Fruit fly (Drosophila melanogaster) whole organism, embryonic: ENCODE results near the gene Zdhhc8.

Source experiments
- Atf3 ChIP-seq: fragments of 200-800 bp; sonication (Bioruptor generic); optimal IDR thresholded peaks from 3 replicates; lab custom pipeline; 2016; ENCODE audit warnings: missing biosample characterization, missing genetic modification characterization
- Awh ChIP-seq: fragments of 200-800 bp; sonication (Bioruptor generic); IDR thresholded peaks from 2 replicates; pipeline ENCODE4, ENCODE4 v1.3.6; 2022; ENCODE audit warnings: missing biosample characterization, missing genetic modification characterization
- B-H1 ChIP-seq: fragments of 200-800 bp; sonication (Bioruptor generic); IDR thresholded peaks from 3 replicates; pipeline ENCODE4 v1.3.6; 2022; ENCODE audit warnings: missing biosample characterization, missing genetic modification characterization
- CG10321 ChIP-seq: fragments of 200-800 bp; sonication (Bioruptor generic); IDR thresholded peaks from 2 replicates; pipeline ENCODE4 v1.3.6; 2022; ENCODE audit warnings: missing biosample characterization, missing genetic modification characterization
- CG10431 ChIP-seq: fragments of 200-800 bp; sonication (Bioruptor generic); optimal IDR thresholded peaks from 3 replicates; lab custom pipeline; 2018; ENCODE audit warnings: missing biosample characterization, mild to moderate bottlenecking, missing genetic modification characterization
- CG10543 ChIP-seq: fragments of 200-800 bp; sonication (Bioruptor generic); optimal IDR thresholded peaks from 3 replicates; lab custom pipeline; 2017; ENCODE audit warnings: missing biosample characterization, mild to moderate bottlenecking, missing genetic modification characterization, moderate library complexity
- CG12659 ChIP-seq: fragments of 200-800 bp; sonication (Bioruptor generic); optimal IDR thresholded peaks from 3 replicates; lab custom pipeline; 2017; ENCODE audit warnings: mild to moderate bottlenecking, missing biosample characterization, missing genetic modification reagents, missing genetic modification characterization
- CG13287 ChIP-seq: fragments of 200-800 bp; sonication (Bioruptor generic); IDR thresholded peaks from 2 replicates; pipeline ENCODE4 v1.3.6; 2022; ENCODE audit warnings: missing biosample characterization, missing genetic modification characterization; ENCODE audit not compliant: partially characterized antibody
- CG1529 ChIP-seq: fragments of 200-800 bp; sonication (Bioruptor generic); optimal IDR thresholded peaks from 3 replicates; lab custom pipeline; 2018; ENCODE audit warnings: missing biosample characterization, missing genetic modification characterization
- CG1647 ChIP-seq: fragments of 200-800 bp; sonication (Bioruptor generic); optimal IDR thresholded peaks from 3 replicates; lab custom pipeline; 2016; ENCODE audit warnings: missing biosample characterization, missing genetic modification characterization
- CG16815 ChIP-seq: fragments of 200-800 bp; sonication (Bioruptor generic); optimal IDR thresholded peaks from 3 replicates; lab custom pipeline; 2017; ENCODE audit warnings: missing biosample characterization, mild to moderate bottlenecking, missing genetic modification characterization
- CG32532 ChIP-seq: fragments of 200-800 bp; sonication (Bioruptor generic); IDR thresholded peaks from 2 replicates; pipeline ENCODE4 v1.3.6; 2022; ENCODE audit warnings: missing biosample characterization, missing genetic modification characterization
- CG34224 ChIP-seq: fragments of 200-800 bp; sonication (Bioruptor generic); IDR thresholded peaks from 3 replicates; pipeline ENCODE4 v1.3.6; 2022; ENCODE audit warnings: missing biosample characterization, missing genetic modification characterization; ENCODE audit not compliant: partially characterized antibody
- CG3838 ChIP-seq: fragments of 200-800 bp; sonication (Bioruptor generic); optimal IDR thresholded peaks from 3 replicates; lab custom pipeline; 2016; ENCODE audit warnings: missing biosample characterization, missing genetic modification characterization
- CG3995 ChIP-seq: fragments of 200-800 bp; sonication (Bioruptor generic); optimal IDR thresholded peaks from 3 replicates; lab custom pipeline; 2016; ENCODE audit warnings: missing biosample characterization, missing genetic modification characterization
- CG4854 ChIP-seq: fragments of 200-800 bp; sonication (Bioruptor generic); optimal IDR thresholded peaks from 2 replicates; lab custom pipeline; 2016; ENCODE audit warnings: missing biosample characterization, missing genetic modification characterization, inconsistent platforms
- CG5180 ChIP-seq: fragments of 200-800 bp; sonication (Bioruptor generic); optimal IDR thresholded peaks from 3 replicates; lab custom pipeline; 2017; ENCODE audit warnings: missing biosample characterization, missing genetic modification characterization, mild to moderate bottlenecking, moderate library complexity, missing genetic modification reagents
- CG6689 ChIP-seq: fragments of 200-800 bp; sonication (Bioruptor generic); IDR thresholded peaks from 2 replicates; pipeline ENCODE4 v1.3.6; 2022; ENCODE audit warnings: missing biosample characterization, missing genetic modification characterization
- CHES-1-like ChIP-seq: fragments of 200-800 bp; sonication (Bioruptor generic); optimal IDR thresholded peaks from 2 replicates; lab custom pipeline; 2016; ENCODE audit warnings: missing biosample characterization, missing genetic modification characterization
- CoRest ChIP-seq: fragments of 200-800 bp; sonication (Bioruptor generic); optimal IDR thresholded peaks from 3 replicates; lab custom pipeline; 2018; ENCODE audit warnings: missing biosample characterization, mild to moderate bottlenecking, missing genetic modification characterization, moderate library complexity
- D19B ChIP-seq: fragments of 200-800 bp; sonication (Bioruptor generic); optimal IDR thresholded peaks from 2 replicates; lab custom pipeline; 2017; ENCODE audit warnings: missing biosample characterization, mild to moderate bottlenecking, missing genetic modification characterization
- Deaf1 ChIP-seq: fragments of 200-800 bp; optimal IDR thresholded peaks from 3 replicates; lab custom pipeline; 2019; ENCODE audit warnings: missing biosample characterization, mild to moderate bottlenecking, missing genetic modification characterization, moderate library complexity
- Dp ChIP-seq: fragments of 200-800 bp; sonication (Bioruptor generic); optimal IDR thresholded peaks from 2 replicates; lab custom pipeline; 2018; ENCODE audit warnings: missing biosample characterization, mild to moderate bottlenecking, missing genetic modification characterization, moderate library complexity
- Eip74EF ChIP-seq, 2 experiments: fragments of 200-800 bp in 1 of 2; fragments of >200 bp in 1 of 2; sonication (Bioruptor generic) in 1 of 2; optimal IDR thresholded peaks; 2 replicates each; lab custom pipeline; 2017 to 2019; ENCODE audit warnings: missing biosample characterization in 2 of 2, missing genetic modification characterization in 2 of 2, mild to moderate bottlenecking in 1 of 2, moderate library complexity in 1 of 2
- Ets97D ChIP-seq: fragments of 200-800 bp; sonication (Bioruptor generic); optimal IDR thresholded peaks from 3 replicates; lab custom pipeline; 2016; ENCODE audit warnings: missing biosample characterization, missing genetic modification characterization
- Hmx ChIP-seq: fragments of 200-800 bp; sonication (Bioruptor generic); optimal IDR thresholded peaks from 2 replicates; lab custom pipeline; 2016; ENCODE audit warnings: missing biosample characterization, missing genetic modification characterization
- Jarid2 ChIP-seq: fragments of 200-800 bp; sonication (Bioruptor generic); optimal IDR thresholded peaks from 3 replicates; lab custom pipeline; 2017; ENCODE audit warnings: mild to moderate bottlenecking, missing biosample characterization, missing genetic modification reagents, missing genetic modification characterization
- MESR4 ChIP-seq: fragments of 200-800 bp; sonication (Bioruptor generic); optimal IDR thresholded peaks from 2 replicates; lab custom pipeline; 2018; ENCODE audit warnings: missing biosample characterization, mild to moderate bottlenecking, missing genetic modification characterization, moderate library complexity
- Nf-YA ChIP-seq: fragments of 200-800 bp; sonication (Bioruptor generic); IDR thresholded peaks from 2 replicates; pipeline ENCODE4 v1.3.6; 2022; ENCODE audit warnings: missing biosample characterization, missing genetic modification characterization
- Nf-YB ChIP-seq: fragments of 200-800 bp; sonication (Bioruptor generic); optimal IDR thresholded peaks from 3 replicates; lab custom pipeline; 2019; ENCODE audit warnings: missing biosample characterization, mild to moderate bottlenecking, missing genetic modification characterization, moderate library complexity
- Sin3A ChIP-seq: fragments of >200 bp; optimal IDR thresholded peaks from 2 replicates; lab custom pipeline; 2018
- aop ChIP-seq: fragments of 200-800 bp; sonication (Bioruptor generic); IDR thresholded peaks from 2 replicates; pipeline ENCODE4 v1.3.6; 2022; ENCODE audit warnings: missing biosample characterization, missing genetic modification characterization
- bigmax ChIP-seq: fragments of 200-800 bp; sonication (Bioruptor generic); optimal IDR thresholded peaks from 2 replicates; lab custom pipeline; 2018; ENCODE audit warnings: missing biosample characterization, mild to moderate bottlenecking, missing genetic modification characterization
- chn ChIP-seq: fragments of 200-800 bp; sonication (Bioruptor generic); optimal IDR thresholded peaks from 2 replicates; lab custom pipeline; 2016; ENCODE audit warnings: missing biosample characterization, missing genetic modification characterization
- ci ChIP-seq: fragments of 200-800 bp; sonication (Bioruptor generic); IDR thresholded peaks from 3 replicates; pipeline ENCODE4 v1.3.6; 2022; ENCODE audit warnings: missing biosample characterization, missing genetic modification characterization
- crp ChIP-seq, 2 experiments: fragments of 200-800 bp; sonication (Bioruptor generic); optimal IDR thresholded peaks; 2 replicates in 1 of 2; 3 replicates in 1 of 2; lab custom pipeline; 2017; ENCODE audit warnings: missing biosample characterization in 2 of 2, missing genetic modification characterization in 2 of 2, mild to moderate bottlenecking in 1 of 2, moderate library complexity in 1 of 2
- dati ChIP-seq: fragments of 200-800 bp; sonication (Bioruptor generic); IDR thresholded peaks from 2 replicates; pipeline ENCODE4 v1.3.6; 2022; ENCODE audit warnings: missing biosample characterization, missing genetic modification characterization
- dysf ChIP-seq: fragments of 200-800 bp; sonication (Bioruptor generic); IDR thresholded peaks from 3 replicates; pipeline ENCODE4 v1.3.6; 2022; ENCODE audit warnings: missing biosample characterization, missing genetic modification characterization
- eve ChIP-seq, 2 experiments: fragments of >200 bp; optimal IDR thresholded peaks; 2 replicates each; lab custom pipeline; 2017; ENCODE audit warnings: missing biosample characterization in 2 of 2, missing genetic modification characterization in 2 of 2
- fd64A ChIP-seq: fragments of 200-800 bp; sonication (Bioruptor generic); optimal IDR thresholded peaks from 3 replicates; lab custom pipeline; 2018; ENCODE audit warnings: missing biosample characterization, mild to moderate bottlenecking, missing genetic modification characterization
- klu ChIP-seq: fragments of 200-800 bp; sonication (Bioruptor generic); IDR thresholded peaks from 2 replicates; pipeline ENCODE4 v1.3.6; 2022; ENCODE audit warnings: missing biosample characterization, missing genetic modification characterization
- knrl ChIP-seq: fragments of 200-800 bp; sonication (Bioruptor generic); IDR thresholded peaks from 3 replicates; pipeline ENCODE4 v1.3.6; 2022; ENCODE audit warnings: missing biosample characterization, missing genetic modification characterization; ENCODE audit not compliant: partially characterized antibody
- maf-S ChIP-seq: fragments of 200-800 bp; sonication (Bioruptor generic); optimal IDR thresholded peaks from 2 replicates; lab custom pipeline; 2016; ENCODE audit warnings: missing biosample characterization, missing genetic modification characterization
- mld ChIP-seq: fragments of 200-800 bp; sonication (Bioruptor generic); IDR thresholded peaks from 3 replicates; pipeline ENCODE4 v1.3.6; 2022; ENCODE audit warnings: missing biosample characterization, missing genetic modification characterization; ENCODE audit not compliant: partially characterized antibody
- sens ChIP-seq: fragments of 200-800 bp; sonication (Bioruptor generic); peaks from one replicate; lab custom pipeline; 2016; ENCODE audit warnings: missing biosample characterization, missing genetic modification characterization
- slou ChIP-seq: fragments of 200-800 bp; sonication (Bioruptor generic); optimal IDR thresholded peaks from 3 replicates; lab custom pipeline; 2016; ENCODE audit warnings: missing biosample characterization, missing genetic modification characterization
- sna ChIP-seq: fragments of 200-800 bp; sonication (Bioruptor generic); IDR thresholded peaks from 2 replicates; pipeline ENCODE4 v1.3.6; 2022; ENCODE audit warnings: missing biosample characterization, missing genetic modification characterization; ENCODE audit not compliant: partially characterized antibody
- tap ChIP-seq: fragments of 200-800 bp; optimal IDR thresholded peaks from 3 replicates; lab custom pipeline; 2019; ENCODE audit warnings: missing biosample characterization, mild to moderate bottlenecking, missing genetic modification characterization, moderate library complexity
- tll ChIP-seq, 2 experiments: fragments of 200-800 bp in 1 of 2; fragments of >200 bp in 1 of 2; sonication (Bioruptor generic) in 1 of 2; optimal IDR thresholded peaks; 2 replicates each; lab custom pipeline; 2017 to 2019; ENCODE audit warnings: missing biosample characterization in 2 of 2, missing genetic modification characterization in 2 of 2, mild to moderate bottlenecking in 1 of 2, moderate library complexity in 1 of 2
- wek ChIP-seq: fragments of 200-800 bp; sonication (Bioruptor generic); optimal IDR thresholded peaks from 3 replicates; lab custom pipeline; 2018; ENCODE audit warnings: missing biosample characterization, mild to moderate bottlenecking, missing genetic modification characterization, moderate library complexity
- z ChIP-seq: fragments of 200-800 bp; sonication (Bioruptor generic); IDR thresholded peaks from 3 replicates; pipeline ENCODE4 v1.3.6; 2022; ENCODE audit warnings: missing biosample characterization, missing genetic modification characterization

Zdhhc8 gene

DNA sequence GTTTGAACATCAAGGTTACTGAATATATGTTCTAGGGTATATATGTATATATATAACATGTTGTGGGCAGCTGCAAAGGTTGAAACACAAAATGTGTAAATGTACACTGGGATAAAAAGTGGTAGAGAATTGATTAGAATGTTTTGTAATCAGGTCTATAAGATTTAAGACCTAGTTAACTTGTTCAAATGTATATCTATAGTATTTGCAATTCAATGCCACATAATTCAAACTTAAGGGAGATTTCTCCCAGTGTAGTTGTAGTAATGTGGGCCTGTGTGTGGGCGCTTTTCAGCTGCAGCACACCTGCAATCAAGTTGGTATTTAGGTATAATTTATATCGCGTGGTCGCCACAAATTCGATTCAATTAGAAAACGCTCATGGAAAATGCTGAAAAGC, 6.8 kb downstream of the Zdhhc8 start (continued):
- TF ChIP-seq mld (GFP tag; lab: Robert Waterston, UW): no peak
- TF ChIP-seq Eip74EF (GFP tag; optimal IDR thresholded peaks at IDR 0.05; lab: Kevin White, UChicago): peak in 1 of 2 experiments; percentile 27
- TF ChIP-seq z (GFP tag; lab: Robert Waterston, UW): no peak
- no peak for TF ChIP-seq bigmax (GFP tag; lab: Kevin White, UChicago)
- TF ChIP-seq fd64A (GFP tag; lab: Kevin White, UChicago): no peak
- no peak for TF ChIP-seq CG3995 (GFP tag; lab: Kevin White, UChicago)
- TF ChIP-seq wek: no peak
- peak; percentile 1 for TF ChIP-seq Ets97D (GFP tag; lab: Kevin White, UChicago)
- TF ChIP-seq Nf-YA (GFP tag; lab: Robert Waterston, UW): peak; percentile 33; the same call in 1 of the 2 replicates
- no peak for TF ChIP-seq CG5180 (GFP tag; lab: Kevin White, UChicago)
- no peak for TF ChIP-seq crp (GFP tag; optimal IDR thresholded peaks at IDR 0.05; lab: Kevin White, UChicago)
- no peak for TF ChIP-seq Sin3A (lab: Kevin White, UChicago)
- TF ChIP-seq CG6689 (GFP tag; lab: Robert Waterston, UW): peak; percentile 59
- peak; percentile 28 for TF ChIP-seq CG12659 (GFP tag; lab: Kevin White, UChicago)
- TF ChIP-seq Deaf1 (tag; lab: Kevin White, UChicago): peak; percentile 11
- TF ChIP-seq maf-S: no peak
- TF ChIP-seq Nf-YB (GFP tag; lab: Kevin White, UChicago): no peak
- no peak for TF ChIP-seq dati (GFP tag; lab: Robert Waterston, UW)
- TF ChIP-seq CG1529: no peak
- no peak for TF ChIP-seq klu (GFP tag; lab: Robert Waterston, UW)
- peak; percentile 28; the same call in 1 of the 2 replicates for TF ChIP-seq CG10321
- TF ChIP-seq slou (GFP tag; lab: Kevin White, UChicago): no peak
- no peak for TF ChIP-seq chn (GFP tag; lab: Kevin White, UChicago)
- TF ChIP-seq tap (tag; lab: Kevin White, UChicago): peak; percentile 60
- peak; percentile 27 for TF ChIP-seq Atf3 (GFP tag; lab: Kevin White, UChicago)
- no peak for TF ChIP-seq CG3838
- TF ChIP-seq sna (GFP tag; lab: Robert Waterston, UW): no peak
- no peak for TF ChIP-seq CG13287 (GFP tag; lab: Robert Waterston, UW)
- TF ChIP-seq Jarid2 (GFP tag; lab: Kevin White, UChicago): peak; percentile 3
- no peak for TF ChIP-seq Hmx (GFP tag; lab: Kevin White, UChicago)
- TF ChIP-seq Dp: no peak
- peak; percentile 55; the same call in 2 of the 3 replicates for TF ChIP-seq dysf (GFP tag; lab: Robert Waterston, UW)
- TF ChIP-seq eve (GFP tag; optimal IDR thresholded peaks at IDR 0.05; lab: Kevin White, UChicago): peak in 1 of 2 experiments; percentile 67
- TF ChIP-seq tll (GFP tag; optimal IDR thresholded peaks at IDR 0.05; lab: Kevin White, UChicago): no peak
- TF ChIP-seq CG10543 (GFP tag; lab: Kevin White, UChicago): no peak
- no peak for TF ChIP-seq CHES-1-like (GFP tag; lab: Kevin White, UChicago)
- peak; percentile 47; the same call in 2 of the 3 replicates for TF ChIP-seq B-H1 (GFP tag; lab: Robert Waterston, UW)
- no peak for TF ChIP-seq CG1647 (GFP tag; lab: Kevin White, UChicago)
- TF ChIP-seq CG32532 (GFP tag; lab: Robert Waterston, UW): peak; percentile 41; the same call in 1 of the 2 replicates
- no peak for TF ChIP-seq MESR4 (GFP tag; lab: Kevin White, UChicago)
- TF ChIP-seq sens (GFP tag; lab: Kevin White, UChicago): peak; percentile 92
- no peak for TF ChIP-seq CG4854 (GFP tag; lab: Kevin White, UChicago)
- TF ChIP-seq CG16815 (GFP tag; lab: Kevin White, UChicago): no peak
- TF ChIP-seq D19B (GFP tag; lab: Kevin White, UChicago): no peak
- TF ChIP-seq knrl (GFP tag; lab: Robert Waterston, UW): no peak
- TF ChIP-seq aop (GFP tag; lab: Robert Waterston, UW): no peak
- TF ChIP-seq CoRest (tag; lab: Kevin White, UChicago): peak; percentile 52
- TF ChIP-seq CG10431: no peak
- no peak for TF ChIP-seq CG34224 (GFP tag; lab: Robert Waterston, UW)
- peak; percentile 77 for TF ChIP-seq ci (GFP tag; lab: Robert Waterston, UW)
- TF ChIP-seq Awh: no peak
